Fruit fly (Drosophila melanogaster) whole organism, prepupa: ENCODE results near the gene spen.
A peak's percentile ranks its signal among the peaks of the same experiment; 100 is the strongest.

Experiments
- Eip78C ChIP-seq: fragments of 200-800 bp; sonication (Bioruptor generic); peaks from one replicate; lab custom pipeline; 2016; ENCODE audit warnings: missing biosample characterization, missing genetic modification characterization
- Hr4 ChIP-seq: fragments of 200-800 bp; sonication (Bioruptor generic); optimal IDR thresholded peaks from 3 replicates; lab custom pipeline; 2016; ENCODE audit warnings: missing biosample characterization, missing genetic modification characterization
- Sox102F ChIP-seq: fragments of 200-800 bp; sonication (Bioruptor generic); optimal IDR thresholded peaks from 2 replicates; lab custom pipeline; 2016; ENCODE audit warnings: missing biosample characterization, mild to moderate bottlenecking, missing genetic modification characterization
- esn ChIP-seq: fragments of 200-800 bp; sonication (Bioruptor generic); optimal IDR thresholded peaks from 2 replicates; lab custom pipeline; 2016; ENCODE audit warnings: missing biosample characterization, mild to moderate bottlenecking, missing genetic modification characterization, moderate library complexity

DNA sequence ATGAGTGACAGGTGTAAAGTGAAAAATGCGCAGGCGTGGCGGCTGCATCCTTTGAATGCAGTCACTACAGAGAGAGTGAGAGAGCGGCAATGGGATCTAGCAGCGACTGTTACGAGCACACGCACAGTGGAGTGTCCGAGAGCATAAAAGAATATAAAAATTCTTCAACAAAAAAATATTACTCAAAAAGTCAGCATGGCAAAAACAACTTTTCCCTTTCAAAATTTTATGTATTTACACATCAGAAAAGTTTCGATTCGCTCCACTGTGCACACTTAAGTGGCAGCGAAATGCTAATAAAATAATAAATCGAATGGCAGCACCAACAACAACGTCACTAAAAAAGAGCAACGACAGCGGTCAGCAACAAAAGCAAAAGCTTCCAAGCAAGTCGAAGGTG, 64.5 kb downstream of the spen start:
- TF ChIP-seq Eip78C (peak; percentile 98), Hr4 (GFP tag; lab: Kevin White, UChicago) (peak; percentile 94), esn (peak; percentile 94), Sox102F (GFP tag; lab: Kevin White, UChicago) (peak; percentile 90)
